Fruit fly (Drosophila melanogaster): Measurements from ENCODE around the gene Sytbeta.

Sytbeta gene

DNA sequence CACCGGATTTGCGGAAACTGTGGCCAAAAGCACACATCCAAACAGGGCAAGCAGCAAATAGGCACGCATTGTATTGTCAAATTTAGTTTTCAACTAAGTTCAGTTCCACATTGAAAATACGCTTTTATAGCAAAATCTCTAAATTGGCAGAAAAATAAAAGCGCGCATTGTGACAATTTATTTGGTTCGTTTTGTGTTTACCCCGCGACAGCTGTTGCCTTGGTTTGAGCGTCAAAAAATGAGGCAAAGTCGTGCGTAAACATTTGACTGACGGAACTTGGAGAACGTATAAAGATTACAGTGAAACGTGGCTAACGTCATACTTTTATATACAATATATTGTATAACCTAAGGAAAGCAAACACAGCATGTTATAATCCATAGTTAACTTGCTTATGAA lies 10.7 kb downstream of the Sytbeta start, which contains the start of gene CG18649:
Gene CG18649 (minus strand): TSS at position 101 of the 400 bp plus-strand sequence.
- TF ChIP-seq fkh (GFP tag; optimal IDR thresholded peaks at IDR 0.05) (peak; percentile 62), dac (GFP tag; optimal IDR thresholded peaks at IDR 0.05) (no peak)

DNA sequence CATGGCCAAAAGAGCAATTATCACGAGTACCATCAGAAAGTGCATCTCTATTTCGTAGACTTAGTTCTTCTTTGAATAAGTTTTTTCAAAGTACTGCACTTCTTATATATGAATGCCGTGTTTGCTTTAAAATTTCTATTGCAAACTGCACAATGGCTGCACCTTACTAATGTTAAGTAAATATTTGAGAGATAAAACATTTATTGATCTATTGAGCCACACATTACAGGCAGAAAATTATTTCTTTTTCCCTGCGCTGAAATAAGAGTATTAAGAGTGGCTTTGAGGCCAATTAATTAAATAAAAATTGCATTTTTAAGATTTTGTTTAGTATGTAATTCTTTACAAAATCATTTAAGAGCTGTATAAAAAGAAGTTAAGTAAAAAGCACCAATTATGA lies 11.5 kb downstream of the Sytbeta start, which contains the start of gene CG43680:
Gene CG43680 (minus strand): TSS at position 101 of the 400 bp plus-strand sequence.
- no peak for TF ChIP-seq CG6276 (GFP tag; optimal IDR thresholded peaks at IDR 0.05)

DNA sequence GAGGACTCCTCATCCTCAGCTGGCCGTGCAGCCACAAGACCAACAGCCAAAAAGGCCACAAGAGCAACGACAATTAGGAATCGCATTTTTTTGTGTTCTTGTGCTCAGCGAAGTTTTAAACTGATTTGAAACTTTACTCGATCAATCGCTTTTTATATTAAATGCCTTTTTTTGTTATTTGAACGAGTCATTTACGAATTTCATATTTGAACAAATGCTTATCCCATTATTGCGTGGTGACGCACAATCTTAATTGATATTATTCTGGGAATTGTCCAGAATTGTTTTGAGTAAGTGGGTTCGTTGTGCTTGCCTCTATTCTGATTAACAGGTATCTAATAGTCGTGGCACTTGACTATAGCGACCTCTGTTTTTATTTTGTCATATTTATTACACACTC lies 12.4 kb downstream of the Sytbeta start, which contains the start of gene CG13461:
Gene CG13461 (minus strand): TSS at position 101 of the 400 bp plus-strand sequence.
- TF ChIP-seq CG16779 (tag; optimal IDR thresholded peaks at IDR 0.05) (no peak), dac (GFP tag; optimal IDR thresholded peaks at IDR 0.05) (no peak), achi (GFP tag; optimal IDR thresholded peaks at IDR 0.05) (no peak), Sox15 (GFP tag; optimal IDR thresholded peaks at IDR 0.05) (no peak), Met (GFP tag; optimal IDR thresholded peaks at IDR 0.05) (no peak)

DNA sequence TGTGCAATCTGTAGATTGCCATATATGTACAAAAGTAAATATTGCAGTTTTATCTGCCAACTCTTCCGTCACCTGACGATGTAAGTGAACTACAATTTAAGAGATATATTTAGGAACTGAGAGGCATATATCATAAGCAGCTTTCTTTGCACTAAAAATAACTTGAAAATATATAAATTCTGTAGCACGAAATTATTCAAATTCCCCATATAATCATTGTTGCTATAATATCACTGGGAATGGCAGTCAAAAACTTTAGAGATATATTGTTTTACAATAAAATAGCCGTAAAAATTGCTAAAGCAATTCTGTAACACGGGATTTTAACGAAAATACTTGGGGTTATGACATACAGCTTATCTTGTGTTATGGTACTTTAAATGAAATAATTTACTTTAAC lies 13.5 kb downstream of the Sytbeta start, which contains the start of gene CG43679:
Gene CG43679 (minus strand): TSS at position 101 of the 400 bp plus-strand sequence.
- no peak for TF ChIP-seq Hr4 (GFP tag; optimal IDR thresholded peaks at IDR 0.05)
- no peak for TF ChIP-seq CG8319 (GFP tag; optimal IDR thresholded peaks at IDR 0.05)
- TF ChIP-seq Hr39 (GFP tag; optimal IDR thresholded peaks at IDR 0.05): no peak
- no peak for TF ChIP-seq fd59A (GFP tag; optimal IDR thresholded peaks at IDR 0.05)

DNA sequence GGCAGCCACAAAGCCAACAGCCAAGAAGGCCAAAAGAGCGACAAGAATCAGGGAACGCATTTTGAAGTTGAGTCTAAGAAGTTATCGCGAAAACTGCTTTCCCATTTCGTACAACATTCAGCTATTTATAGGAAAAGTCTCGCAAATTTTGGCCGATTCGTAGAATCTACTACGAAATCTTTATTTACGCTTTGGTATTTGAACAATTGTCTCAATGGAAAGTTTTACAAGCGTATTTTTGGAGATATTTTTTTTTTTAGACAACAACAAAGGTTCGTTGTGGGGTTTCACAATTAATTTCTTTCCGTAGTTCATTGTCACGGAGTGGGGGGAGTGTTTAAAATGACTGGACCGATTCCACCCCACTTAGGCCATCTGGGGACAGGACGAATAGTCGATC lies 14.1 kb downstream of the Sytbeta start, which contains the start of gene CG12310:
Gene CG12310 (minus strand): TSS at position 101 of the 400 bp plus-strand sequence.
- TF ChIP-seq dac (GFP tag; optimal IDR thresholded peaks at IDR 0.05): no peak
- no peak for TF ChIP-seq OdsH (GFP tag; optimal IDR thresholded peaks at IDR 0.05)
- no peak for TF ChIP-seq achi (GFP tag; optimal IDR thresholded peaks at IDR 0.05)
- no peak for TF ChIP-seq esn (GFP tag; optimal IDR thresholded peaks at IDR 0.05)
- TF ChIP-seq Ets21C (GFP tag; optimal IDR thresholded peaks at IDR 0.05): no peak
- TF ChIP-seq CG8632 (GFP tag; optimal IDR thresholded peaks at IDR 0.05): no peak
- TF ChIP-seq Sox14 (GFP tag; optimal IDR thresholded peaks at IDR 0.05): no peak

DNA sequence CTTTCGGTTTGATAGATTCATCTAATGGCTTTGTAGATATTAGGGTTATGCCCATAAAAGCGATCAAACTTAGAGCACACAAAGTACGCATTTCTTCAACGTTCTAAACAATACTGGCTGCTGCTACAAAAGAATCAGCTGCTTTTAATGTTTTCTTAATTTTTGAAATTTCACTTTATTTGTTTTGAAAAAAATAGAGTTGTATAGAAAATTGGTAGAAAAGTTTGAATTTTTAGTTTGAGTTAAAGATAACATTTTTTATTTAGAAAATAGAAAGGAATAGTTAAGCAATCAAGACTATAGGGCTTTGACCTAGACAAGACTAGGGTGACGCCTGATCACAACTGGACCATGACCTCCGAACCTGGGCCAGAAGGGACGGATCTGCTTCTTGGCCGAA lies 14.7 kb downstream of the Sytbeta start, which contains the start of gene CG18581:
Gene CG18581 (minus strand): TSS at position 101 of the 400 bp plus-strand sequence.
- TF ChIP-seq CG11762 (GFP tag; optimal IDR thresholded peaks at IDR 0.05; ENCODE audit: insufficient read depth): no peak
- TF ChIP-seq Ets96B (tag; optimal IDR thresholded peaks at IDR 0.05): no peak
- no peak for TF ChIP-seq achi (GFP tag; optimal IDR thresholded peaks at IDR 0.05)
- no peak for TF ChIP-seq CG8632 (GFP tag; optimal IDR thresholded peaks at IDR 0.05)
- TF ChIP-seq CG6276 (GFP tag; optimal IDR thresholded peaks at IDR 0.05): no peak
- TF ChIP-seq Hr39 (GFP tag; optimal IDR thresholded peaks at IDR 0.05): no peak
- TF ChIP-seq vri (GFP tag; optimal IDR thresholded peaks at IDR 0.05): no peak
- no peak for TF ChIP-seq Eip93F (GFP tag; optimal IDR thresholded peaks at IDR 0.05)
- no peak for TF ChIP-seq CG10669 (GFP tag; optimal IDR thresholded peaks at IDR 0.05)
- TF ChIP-seq CG6854 (GFP tag; optimal IDR thresholded peaks at IDR 0.05): no peak
- TF ChIP-seq CG16779 (tag; optimal IDR thresholded peaks at IDR 0.05): no peak
- no peak for TF ChIP-seq fkh (GFP tag; optimal IDR thresholded peaks at IDR 0.05)

DNA sequence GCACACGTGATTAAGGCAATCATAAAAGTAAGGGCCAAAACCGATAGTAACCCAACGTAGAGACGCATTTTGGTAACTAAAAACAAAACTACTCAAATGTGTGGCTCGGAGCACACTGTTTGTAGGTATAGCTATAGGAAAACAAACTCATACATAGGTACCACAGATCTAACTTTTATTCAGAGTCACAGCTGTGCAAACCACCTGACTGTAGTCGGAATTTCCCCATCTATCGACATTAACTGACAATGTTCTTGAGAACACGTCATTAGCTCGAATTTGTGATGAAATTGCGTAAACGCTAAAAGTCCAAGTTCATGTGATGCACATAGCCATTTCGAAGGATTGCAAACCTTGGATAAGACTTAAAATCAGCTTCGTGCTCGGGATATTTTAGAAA lies 15.4 kb downstream of the Sytbeta start, which contains the start of gene CG43678:
Gene CG43678 (minus strand): TSS at position 101 of the 400 bp plus-strand sequence.
- TF ChIP-seq Hr4 (GFP tag; optimal IDR thresholded peaks at IDR 0.05): no peak
- TF ChIP-seq CG11902 (GFP tag; optimal IDR thresholded peaks at IDR 0.05): no peak
- no peak for TF ChIP-seq vri (GFP tag; optimal IDR thresholded peaks at IDR 0.05)
- TF ChIP-seq fkh (GFP tag; optimal IDR thresholded peaks at IDR 0.05): peak; percentile 33
- TF ChIP-seq lz (GFP tag; optimal IDR thresholded peaks at IDR 0.05): no peak

DNA sequence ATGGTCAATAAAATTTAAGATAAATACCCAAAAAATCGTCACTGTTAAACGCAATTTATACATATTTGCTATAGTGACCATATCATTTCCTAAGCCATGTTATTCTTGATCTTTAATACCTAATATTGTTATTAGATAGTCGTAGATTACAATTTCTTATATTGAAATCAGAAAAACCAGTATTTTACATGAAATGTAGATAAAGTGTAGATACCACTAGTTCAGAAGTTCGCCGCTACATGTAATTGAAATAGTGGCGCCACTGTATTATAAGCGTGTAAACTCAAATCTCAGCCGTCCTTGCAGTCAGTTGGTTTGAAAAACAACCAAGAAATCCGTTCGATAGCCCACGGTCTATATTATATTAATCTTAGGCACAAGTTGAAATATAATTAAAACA lies 16.7 kb downstream of the Sytbeta start:
- peak; percentile 5 for TF ChIP-seq Hr39 (GFP tag; optimal IDR thresholded peaks at IDR 0.05)
- no peak for TF ChIP-seq CG34406 (GFP tag; optimal IDR thresholded peaks at IDR 0.05)
